Worm (Caenorhabditis elegans) whole organism, mixed stage, embryonic: Measurements from ENCODE around the gene lin-56.

Experiments used
- M03D4.4 ChIP-seq: sonication (generic microtip); optimal IDR thresholded peaks from 2 replicates; lab custom pipeline; 2017; ENCODE audit warnings: mild to moderate bottlenecking, missing genetic modification characterization, missing compliant biosample characterization
- ceh-39 ChIP-seq: fragments of 150-350 bp; optimal IDR thresholded peaks from 2 replicates; lab custom pipeline; 2014; ENCODE audit warnings: missing biosample characterization, missing genetic modification characterization
- elt-3 ChIP-seq: fragments of 150-350 bp; optimal IDR thresholded peaks from 2 replicates; lab custom pipeline; 2014; ENCODE audit warnings: missing biosample characterization, missing genetic modification characterization
- lin-13 ChIP-seq: fragments of 150-350 bp; optimal IDR thresholded peaks from 2 replicates; lab custom pipeline; 2014; ENCODE audit warnings: missing biosample characterization, missing genetic modification characterization
- lin-32 ChIP-seq: fragments of 200-800 bp; sonication (Bioruptor generic); optimal IDR thresholded peaks from 2 replicates; lab custom pipeline; 2018; ENCODE audit warnings: mild to moderate bottlenecking, missing genetic modification characterization, missing compliant biosample characterization
- mep-1 ChIP-seq: fragments of 150-350 bp; optimal IDR thresholded peaks from 2 replicates; lab custom pipeline; 2017; ENCODE audit warnings: missing biosample characterization, missing genetic modification reagents, missing genetic modification characterization, inconsistent platforms
- nhr-237 ChIP-seq: fragments of 150-350 bp; optimal IDR thresholded peaks from 2 replicates; lab custom pipeline; 2014; ENCODE audit warnings: missing biosample characterization, missing genetic modification characterization
- nhr-28 ChIP-seq: fragments of 150-350 bp; optimal IDR thresholded peaks from 2 replicates; lab custom pipeline; 2014; ENCODE audit warnings: missing biosample characterization, missing genetic modification characterization
- snpc-4 ChIP-seq: fragments of 150-350 bp; optimal IDR thresholded peaks from 2 replicates; lab custom pipeline; 2014; ENCODE audit warnings: missing biosample characterization, missing genetic modification characterization
- unc-62 ChIP-seq: fragments of 150-350 bp; optimal IDR thresholded peaks from 2 replicates; lab custom pipeline; 2014; ENCODE audit warnings: missing biosample characterization, missing genetic modification reagents, missing genetic modification characterization
- zip-8 ChIP-seq: fragments of 150-350 bp; optimal IDR thresholded peaks from 2 replicates; lab custom pipeline; 2014; ENCODE audit warnings: missing biosample characterization, missing genetic modification characterization

- TF ChIP-seq nhr-28 (tag; lab: Kevin White, UChicago) (no peak), M03D4.4 (no peak), mep-1 (no peak), nhr-237 (tag; lab: Kevin White, UChicago) (no peak), unc-62 (no peak), zip-8 (no peak), elt-3 (no peak), snpc-4 (tag; lab: Kevin White, UChicago) (no peak), ceh-39 (no peak), lin-32 (GFP tag; lab: Kevin White, UChicago) (no peak), lin-13 (tag; lab: Kevin White, UChicago) (no peak)
These were observed 34.1 kb downstream of the lin-56 start for ce11 chrII:10483860-10484259.
